Worm (Caenorhabditis elegans) whole organism, early embryonic: ENCODE data around the gene srh-85.

ENCODE experiments used
- aly-1 ChIP-seq: sonication (generic microtip); optimal IDR thresholded peaks from 2 replicates; lab custom pipeline; 2016; ENCODE audit warnings: missing genetic modification characterization, missing compliant biosample characterization
- ama-1 ChIP-seq: fragments of 150-350 bp; optimal IDR thresholded peaks from 2 replicates; lab custom pipeline; 2014
- ceh-13 ChIP-seq: fragments of 200-800 bp; sonication (Bioruptor generic); optimal IDR thresholded peaks from 2 replicates; lab custom pipeline; 2018; ENCODE audit warnings: mild to moderate bottlenecking, missing genetic modification characterization, missing compliant biosample characterization
- ceh-36 ChIP-seq: sonication (generic microtip); optimal IDR thresholded peaks from 2 replicates; lab custom pipeline; 2016; ENCODE audit warnings: missing genetic modification characterization, inconsistent platforms, missing compliant biosample characterization
- ets-7 ChIP-seq: sonication (generic microtip); optimal IDR thresholded peaks from 2 replicates; lab custom pipeline; 2016; ENCODE audit warnings: missing genotype, missing genetic modification characterization, missing compliant biosample characterization
- flt-1 ChIP-seq: fragments of 200-800 bp; sonication (Bioruptor generic); IDR thresholded peaks from 2 replicates; pipeline ENCODE4 v1.3.6; 2022; ENCODE audit warnings: missing genetic modification characterization, missing compliant biosample characterization
- hmbx-1 ChIP-seq: sonication (generic microtip); optimal IDR thresholded peaks from 2 replicates; lab custom pipeline; 2016; ENCODE audit warnings: mild to moderate bottlenecking, missing genetic modification characterization, missing compliant biosample characterization
- hmg-4 ChIP-seq: fragments of 200-800 bp; sonication (Bioruptor generic); optimal IDR thresholded peaks from 2 replicates; lab custom pipeline; 2018; ENCODE audit warnings: mild to moderate bottlenecking, missing genetic modification characterization, missing compliant biosample characterization
- hnd-1 ChIP-seq: sonication (generic microtip); optimal IDR thresholded peaks from 2 replicates; lab custom pipeline; 2016; ENCODE audit warnings: missing genetic modification characterization, missing compliant biosample characterization
- pes-1 ChIP-seq: fragments of 200-800 bp; sonication (Bioruptor generic); IDR thresholded peaks from 2 replicates; pipeline ENCODE4 v1.3.6; 2022; ENCODE audit warnings: missing genetic modification reagents, missing genetic modification characterization, missing compliant biosample characterization
- sea-1 ChIP-seq: fragments of 200-800 bp; sonication (Bioruptor generic); conservative IDR thresholded peaks from 2 replicates; pipeline ENCODE4 v1.3.6; 2022; ENCODE audit warnings: missing genetic modification characterization, missing compliant biosample characterization
- tbx-37 ChIP-seq: fragments of 200-800 bp; sonication (Bioruptor generic); conservative IDR thresholded peaks from 2 replicates; pipeline ENCODE4 v1.3.6; 2022; ENCODE audit warnings: missing genetic modification reagents, missing genetic modification characterization, missing compliant biosample characterization

- TF ChIP-seq ama-1 (no peak), hmg-4 (no peak), pes-1 (no peak), ceh-36 (tag; lab: Kevin White, UChicago) (no peak), sea-1 (GFP tag; lab: Robert Waterston, UW) (no peak), ceh-13 (GFP tag; lab: Kevin White, UChicago) (no peak), flt-1 (GFP tag; lab: Robert Waterston, UW) (no peak), aly-1 (tag; lab: Kevin White, UChicago) (no peak), hnd-1 (tag; lab: Kevin White, UChicago) (no peak), hmbx-1 (no peak), tbx-37 (no peak), ets-7 (no peak)
Observed at ce11 chrV:3034236-3034635, 46.9 kb upstream of the srh-85 start, which contains the start of gene srw-8.
